Fruit fly (Drosophila melanogaster) whole organism, embryonic: Measurements from ENCODE around the gene CG14230.

ENCODE experiments used
- ATbp ChIP-seq: fragments of 200-800 bp; sonication (Bioruptor generic); optimal IDR thresholded peaks from 2 replicates; lab custom pipeline; 2017; ENCODE audit warnings: missing biosample characterization, mild to moderate bottlenecking, missing genetic modification characterization, missing genetic modification reagents
- C15 ChIP-seq: fragments of 200-800 bp; sonication (Bioruptor generic); IDR thresholded peaks from 3 replicates; pipeline ENCODE4 v1.3.6; 2022; ENCODE audit warnings: missing biosample characterization, missing genetic modification characterization
- CG1024 ChIP-seq: fragments of 200-800 bp; sonication (Bioruptor generic); IDR thresholded peaks from 2 replicates; pipeline ENCODE4 v1.3.6; 2022; ENCODE audit warnings: missing biosample characterization, missing genetic modification characterization
- CG16815 ChIP-seq: fragments of 200-800 bp; sonication (Bioruptor generic); optimal IDR thresholded peaks from 3 replicates; lab custom pipeline; 2017; ENCODE audit warnings: missing biosample characterization, mild to moderate bottlenecking, missing genetic modification characterization
- CG18262 ChIP-seq: fragments of 200-800 bp; optimal IDR thresholded peaks from 3 replicates; lab custom pipeline; 2019; ENCODE audit warnings: missing biosample characterization, mild to moderate bottlenecking, missing genetic modification characterization, moderate library complexity
- CG2678 ChIP-seq: fragments of 200-800 bp; sonication (Bioruptor generic); optimal IDR thresholded peaks from 3 replicates; lab custom pipeline; 2019; ENCODE audit warnings: missing biosample characterization, mild to moderate bottlenecking, missing genetic modification characterization, moderate library complexity
- CG32772 ChIP-seq: fragments of 200-800 bp; sonication (Bioruptor generic); IDR thresholded peaks from 2 replicates; pipeline ENCODE4 v1.3.6; 2022; ENCODE audit warnings: missing biosample characterization, missing genetic modification characterization
- CG34224 ChIP-seq: fragments of 200-800 bp; sonication (Bioruptor generic); IDR thresholded peaks from 3 replicates; pipeline ENCODE4 v1.3.6; 2022; ENCODE audit warnings: missing biosample characterization, missing genetic modification characterization; ENCODE audit not compliant: partially characterized antibody
- CG3838 ChIP-seq: fragments of 200-800 bp; sonication (Bioruptor generic); optimal IDR thresholded peaks from 3 replicates; lab custom pipeline; 2016; ENCODE audit warnings: missing biosample characterization, missing genetic modification characterization
- CG4328 ChIP-seq: fragments of 200-800 bp; sonication (Bioruptor generic); optimal IDR thresholded peaks from 3 replicates; lab custom pipeline; 2017; ENCODE audit warnings: missing biosample characterization, missing genetic modification reagents, missing genetic modification characterization
- CG4404 ChIP-seq: fragments of 200-800 bp; sonication (Bioruptor generic); IDR thresholded peaks from 2 replicates; pipeline ENCODE4 v1.3.6; 2022; ENCODE audit warnings: missing biosample characterization, missing genetic modification characterization
- CG6854 ChIP-seq: fragments of 200-800 bp; sonication (Bioruptor generic); optimal IDR thresholded peaks from 3 replicates; lab custom pipeline; 2017; ENCODE audit warnings: missing biosample characterization, mild to moderate bottlenecking, missing genetic modification characterization
- CG7987 ChIP-seq: fragments of 200-800 bp; sonication (Bioruptor generic); optimal IDR thresholded peaks from 2 replicates; lab custom pipeline; 2018; ENCODE audit warnings: missing biosample characterization, mild to moderate bottlenecking, missing genetic modification characterization, moderate library complexity
- CkIIα-i1 ChIP-seq: fragments of 200-800 bp; sonication (Bioruptor generic); IDR thresholded peaks from 2 replicates; pipeline ENCODE4 v1.3.6; 2022; ENCODE audit warnings: missing biosample characterization, missing genetic modification characterization
- Dbx ChIP-seq: fragments of 200-800 bp; sonication (Bioruptor generic); IDR thresholded peaks from 3 replicates; pipeline ENCODE4 v1.3.6; 2022; ENCODE audit warnings: missing biosample characterization, missing genetic modification characterization
- Dek ChIP-seq: fragments of 200-800 bp; sonication (Bioruptor generic); optimal IDR thresholded peaks from 3 replicates; lab custom pipeline; 2019; ENCODE audit warnings: missing biosample characterization, mild to moderate bottlenecking, missing genetic modification characterization, moderate library complexity
- Doc2 ChIP-seq: fragments of 200-800 bp; sonication (Bioruptor generic); IDR thresholded peaks from 2 replicates; pipeline ENCODE4 v1.3.6; 2022; ENCODE audit warnings: missing biosample characterization, missing genetic modification characterization
- E2f1 ChIP-seq: fragments of 200-800 bp; sonication (Bioruptor generic); IDR thresholded peaks from 2 replicates; pipeline ENCODE4 v1.3.6; 2022; ENCODE audit warnings: missing biosample characterization, missing genetic modification characterization
- Hey ChIP-seq: fragments of 200-800 bp; sonication (Bioruptor generic); optimal IDR thresholded peaks from 3 replicates; lab custom pipeline; 2018; ENCODE audit warnings: missing biosample characterization, mild to moderate bottlenecking, missing genetic modification characterization
- Hr78 ChIP-seq, 2 experiments: fragments of 200-800 bp in 1 of 2; fragments of >200 bp in 1 of 2; sonication (Bioruptor generic) in 1 of 2; optimal IDR thresholded peaks; 2 replicates each; lab custom pipeline; 2017 to 2019; ENCODE audit warnings: missing biosample characterization in 2 of 2, missing genetic modification characterization in 2 of 2, mild to moderate bottlenecking in 1 of 2, moderate library complexity in 1 of 2
- Myb ChIP-seq: fragments of 200-800 bp; sonication (Bioruptor generic); optimal IDR thresholded peaks from 2 replicates; lab custom pipeline; 2016; ENCODE audit warnings: missing biosample characterization, missing genetic modification characterization
- Ptx1 ChIP-seq: fragments of 200-800 bp; sonication (Bioruptor generic); IDR thresholded peaks from 2 replicates; pipeline ENCODE4 v1.3.6; 2022; ENCODE audit warnings: missing biosample characterization, missing genetic modification characterization
- TFAM ChIP-seq: fragments of 200-800 bp; sonication (Bioruptor generic); optimal IDR thresholded peaks from 2 replicates; lab custom pipeline; 2017; ENCODE audit warnings: missing biosample characterization, missing genetic modification characterization, inconsistent platforms
- Usf ChIP-seq: fragments of 200-800 bp; sonication (Bioruptor generic); optimal IDR thresholded peaks from 2 replicates; lab custom pipeline; 2017; ENCODE audit warnings: missing genotype, missing biosample characterization, missing genetic modification characterization
- Xrp1 ChIP-seq: fragments of 200-800 bp; sonication (Bioruptor generic); IDR thresholded peaks from 2 replicates; pipeline ENCODE4 v1.3.6; 2022; ENCODE audit warnings: missing biosample characterization, missing genetic modification characterization
- ab ChIP-seq: fragments of 200-800 bp; sonication (Bioruptor generic); optimal IDR thresholded peaks from 2 replicates; lab custom pipeline; 2016; ENCODE audit warnings: missing biosample characterization, missing genetic modification characterization
- amos ChIP-seq: fragments of 200-800 bp; sonication (Bioruptor generic); IDR thresholded peaks from 2 replicates; pipeline ENCODE4 v1.3.6; 2022; ENCODE audit warnings: missing biosample characterization, missing genetic modification characterization; ENCODE audit not compliant: partially characterized antibody
- cato ChIP-seq: fragments of 200-800 bp; sonication (Bioruptor generic); optimal IDR thresholded peaks from 2 replicates; lab custom pipeline; 2016; ENCODE audit warnings: missing biosample characterization, missing genetic modification characterization, borderline replicate concordance
- dan ChIP-seq: fragments of 200-800 bp; sonication (Bioruptor generic); IDR thresholded peaks from 2 replicates; pipeline ENCODE4 v1.3.6; 2022; ENCODE audit warnings: missing biosample characterization, missing genetic modification characterization
- disco-r ChIP-seq: fragments of 200-800 bp; sonication (Bioruptor generic); optimal IDR thresholded peaks from 2 replicates; lab custom pipeline; 2016; ENCODE audit warnings: missing biosample characterization, missing genetic modification characterization
- emc ChIP-seq: fragments of 200-800 bp; sonication (Bioruptor generic); optimal IDR thresholded peaks from 2 replicates; lab custom pipeline; 2016; ENCODE audit warnings: missing biosample characterization, missing genetic modification characterization
- ems ChIP-seq: fragments of 200-800 bp; sonication (Bioruptor generic); optimal IDR thresholded peaks from 3 replicates; lab custom pipeline; 2016; ENCODE audit warnings: missing biosample characterization, missing genetic modification characterization
- en ChIP-seq: fragments of 200-800 bp; sonication (Bioruptor generic); optimal IDR thresholded peaks from 2 replicates; lab custom pipeline; 2016; ENCODE audit warnings: missing biosample characterization, missing genetic modification characterization
- fd3F ChIP-seq: fragments of 200-800 bp; sonication (Bioruptor generic); optimal IDR thresholded peaks from 2 replicates; lab custom pipeline; 2018; ENCODE audit warnings: missing biosample characterization, mild to moderate bottlenecking, missing genetic modification characterization, moderate library complexity
- fd64A ChIP-seq: fragments of 200-800 bp; sonication (Bioruptor generic); optimal IDR thresholded peaks from 3 replicates; lab custom pipeline; 2018; ENCODE audit warnings: missing biosample characterization, mild to moderate bottlenecking, missing genetic modification characterization
- gce ChIP-seq: fragments of 200-800 bp; sonication (Bioruptor generic); IDR thresholded peaks from 3 replicates; pipeline ENCODE4 v1.3.6; 2022; ENCODE audit warnings: missing biosample characterization, missing genetic modification characterization
- grau ChIP-seq: fragments of 200-800 bp; optimal IDR thresholded peaks from 3 replicates; lab custom pipeline; 2019; ENCODE audit warnings: missing biosample characterization, mild to moderate bottlenecking, missing genetic modification characterization, moderate library complexity
- lbe ChIP-seq: fragments of 200-800 bp; sonication (Bioruptor generic); optimal IDR thresholded peaks from 2 replicates; lab custom pipeline; 2016; ENCODE audit warnings: missing biosample characterization, mild to moderate bottlenecking, missing genetic modification characterization
- ro ChIP-seq: fragments of 200-800 bp; sonication (Bioruptor generic); IDR thresholded peaks from 2 replicates; pipeline ENCODE4 v1.3.6; 2022; ENCODE audit warnings: missing biosample characterization, missing genetic modification characterization
- sens-2 ChIP-seq: fragments of 200-800 bp; sonication (Bioruptor generic); IDR thresholded peaks from 2 replicates; pipeline ENCODE4 v1.3.6; 2022; ENCODE audit warnings: missing biosample characterization, missing genetic modification characterization
- shn ChIP-seq: fragments of 200-800 bp; sonication (Bioruptor generic); optimal IDR thresholded peaks from 3 replicates; lab custom pipeline; 2016; ENCODE audit warnings: missing biosample characterization, missing genetic modification characterization
- sna ChIP-seq: fragments of 200-800 bp; sonication (Bioruptor generic); IDR thresholded peaks from 2 replicates; pipeline ENCODE4 v1.3.6; 2022; ENCODE audit warnings: missing biosample characterization, missing genetic modification characterization; ENCODE audit not compliant: partially characterized antibody
- tll ChIP-seq, 2 experiments: fragments of 200-800 bp in 1 of 2; fragments of >200 bp in 1 of 2; sonication (Bioruptor generic) in 1 of 2; optimal IDR thresholded peaks; 2 replicates each; lab custom pipeline; 2017 to 2019; ENCODE audit warnings: missing biosample characterization in 2 of 2, missing genetic modification characterization in 2 of 2, mild to moderate bottlenecking in 1 of 2, moderate library complexity in 1 of 2
- tna ChIP-seq: fragments of 200-800 bp; sonication (Bioruptor generic); IDR thresholded peaks from 2 replicates; pipeline ENCODE4 v1.3.6; 2022; ENCODE audit warnings: missing biosample characterization, missing genetic modification characterization; ENCODE audit not compliant: partially characterized antibody
- twi ChIP-seq: fragments of 200-800 bp; optimal IDR thresholded peaks from 2 replicates; lab custom pipeline; 2019; ENCODE audit warnings: missing biosample characterization, mild to moderate bottlenecking, missing genetic modification characterization, moderate library complexity
- unc-4 ChIP-seq: fragments of 200-800 bp; sonication (Bioruptor generic); IDR thresholded peaks from 2 replicates; pipeline ENCODE4 v1.3.6; 2022; ENCODE audit warnings: missing biosample characterization, missing genetic modification characterization; ENCODE audit not compliant: partially characterized antibody
- vfl ChIP-seq: fragments of 200-800 bp; sonication (Bioruptor generic); optimal IDR thresholded peaks from 2 replicates; lab custom pipeline; 2016; ENCODE audit warnings: missing biosample characterization, missing genetic modification characterization
- vnd ChIP-seq: fragments of 200-800 bp; sonication (Bioruptor generic); IDR thresholded peaks from 3 replicates; pipeline ENCODE4 v1.3.6; 2022; ENCODE audit warnings: missing biosample characterization, missing genetic modification characterization; ENCODE audit not compliant: partially characterized antibody
- vvl ChIP-seq: fragments of 200-800 bp; sonication (Bioruptor generic); IDR thresholded peaks from 2 replicates; pipeline ENCODE4 v1.3.6; 2022; ENCODE audit warnings: missing biosample characterization, missing genetic modification characterization
- wor ChIP-seq: fragments of 200-800 bp; sonication (Bioruptor generic); IDR thresholded peaks from 2 replicates; pipeline ENCODE4 v1.3.6; 2022; ENCODE audit warnings: missing biosample characterization, missing genetic modification characterization
- yki ChIP-seq: fragments of >200 bp; optimal IDR thresholded peaks from 3 replicates; lab custom pipeline; 2018

CG14230 gene

dm6 chrX:19750626-19751149 lies 46.7 kb downstream of the CG14230 start, which contains the start of gene Abcd3 (continued):
- peak in 1 of 2 experiments; percentile 10 for TF ChIP-seq tll (GFP tag; optimal IDR thresholded peaks at IDR 0.05; lab: Kevin White, UChicago)
- no peak for TF ChIP-seq emc
- no peak for TF ChIP-seq CG32772 (GFP tag; lab: Robert Waterston, UW)
- TF ChIP-seq lbe (GFP tag; lab: Kevin White, UChicago), result no peak
- peak; percentile 46 for TF ChIP-seq CG6854 (GFP tag; lab: Kevin White, UChicago)
- TF ChIP-seq vvl (GFP tag; lab: Robert Waterston, UW), result peak; percentile 58; the same call in 1 of the 2 replicates
- no peak for TF ChIP-seq Myb (GFP tag; lab: Kevin White, UChicago)
- TF ChIP-seq ro (GFP tag; lab: Robert Waterston, UW), result no peak
- TF ChIP-seq CkIIα-i1 (GFP tag; lab: Robert Waterston, UW), result no peak
- TF ChIP-seq CG34224, result peak; percentile 73
- TF ChIP-seq CG16815 (GFP tag; lab: Kevin White, UChicago), result no peak
- TF ChIP-seq fd3F (GFP tag; lab: Kevin White, UChicago), result no peak
- no peak for TF ChIP-seq TFAM (GFP tag; lab: Kevin White, UChicago)
- TF ChIP-seq en (GFP tag; lab: Kevin White, UChicago), result no peak
- TF ChIP-seq Hey, result peak; percentile 26
- 0 out of 3 replicates have a peak, but pooled peaks have one; percentile 45 for TF ChIP-seq gce (GFP tag; lab: Robert Waterston, UW)
- peak; percentile 14; the same call in 1 of the 3 replicates for TF ChIP-seq Dbx (GFP tag; lab: Robert Waterston, UW)
- peak; percentile 1 for TF ChIP-seq shn
- TF ChIP-seq vnd (GFP tag; lab: Robert Waterston, UW), result peak; percentile 14; the same call in 2 of the 3 replicates
- peak; percentile 1 for TF ChIP-seq CG4328
- TF ChIP-seq Usf, result no peak
- TF ChIP-seq vfl, result peak; percentile 62
- TF ChIP-seq Ptx1 (GFP tag; lab: Robert Waterston, UW), result no peak
- TF ChIP-seq C15, result no peak
- TF ChIP-seq CG18262 (tag; lab: Kevin White, UChicago), result peak; percentile 15
- peak; percentile 10 for TF ChIP-seq grau (tag; lab: Kevin White, UChicago)
- TF ChIP-seq CG1024 (GFP tag; lab: Robert Waterston, UW), result 0 out of 2 replicates have a peak, but pooled peaks have one; percentile 28
- peak; percentile 17 for TF ChIP-seq Dek (tag; lab: Kevin White, UChicago)
- no peak for TF ChIP-seq dan (GFP tag; lab: Robert Waterston, UW)
- TF ChIP-seq CG4404, result no peak
- TF ChIP-seq disco-r (GFP tag; lab: Kevin White, UChicago), result peak; percentile 17
- no peak for TF ChIP-seq yki (lab: Kevin White, UChicago)
- TF ChIP-seq CG3838, result no peak
- no peak for TF ChIP-seq Doc2
- peak; percentile 43 for TF ChIP-seq CG2678 (tag; lab: Kevin White, UChicago)
- no peak for TF ChIP-seq cato (GFP tag; lab: Kevin White, UChicago)
- no peak for TF ChIP-seq Xrp1 (GFP tag; lab: Robert Waterston, UW)
- TF ChIP-seq ems, result peak; percentile 31
- peak; percentile 68 for TF ChIP-seq tna (GFP tag; lab: Robert Waterston, UW)
- peak; percentile 62 for TF ChIP-seq sna (GFP tag; lab: Robert Waterston, UW)
- TF ChIP-seq amos (GFP tag; lab: Robert Waterston, UW), result peak; percentile 66
- TF ChIP-seq sens-2 (GFP tag; lab: Robert Waterston, UW), result no peak
- peak; percentile 59 for TF ChIP-seq twi
- TF ChIP-seq CG7987 (GFP tag; lab: Kevin White, UChicago), result peak; percentile 56
- TF ChIP-seq E2f1 (GFP tag; lab: Robert Waterston, UW), result no peak
- no peak for TF ChIP-seq ATbp (GFP tag; lab: Kevin White, UChicago)
- TF ChIP-seq ab (GFP tag; lab: Kevin White, UChicago), result no peak
- TF ChIP-seq unc-4, result peak; percentile 71
- no peak for TF ChIP-seq Hr78 (GFP tag; optimal IDR thresholded peaks at IDR 0.05; lab: Kevin White, UChicago)
- no peak for TF ChIP-seq fd64A (GFP tag; lab: Kevin White, UChicago)
- no peak for TF ChIP-seq wor (GFP tag; lab: Robert Waterston, UW)
